4 fruit fly cellular contexts compared by ENCODE assay signal in genomic region chr3L:6964488-6965152, dm6.
A peak's percentile ranks its signal among the peaks of the same experiment; 100 is the strongest.
TF ChIP-seq lines count a peak whose summit lies in the region.

TSS of gene sgl (minus strand) at chr3L:6964758.

TF ChIP-seq in whole organism, adult, 20 proteins besides CTCF, POLR2A, EP300 and RAD21 (continued from another document):
- TF ChIP-seq Clk (GFP tag; optimal IDR thresholded peaks at IDR 0.05; lab: Kevin White, UChicago) (no peak), CG14711 (tag; optimal IDR thresholded peaks at IDR 0.05; lab: Kevin White, UChicago) (no peak)

TF ChIP-seq in whole organism, embryonic, 481 proteins besides CTCF, POLR2A, EP300 and RAD21 (continued from another document and continues in another):
- TF ChIP-seq wor (GFP tag; IDR thresholded peaks at IDR 0.05; lab: Robert Waterston, UW) (no peak), CG1602 (GFP tag; optimal IDR thresholded peaks at IDR 0.05; lab: Kevin White, UChicago) (no peak), Eip74EF (GFP tag; optimal IDR thresholded peaks at IDR 0.05; lab: Kevin White, UChicago) (peak in 1 of 2 experiments; percentile 4), CG6854 (GFP tag; optimal IDR thresholded peaks at IDR 0.05; lab: Kevin White, UChicago) (peak; percentile 13), dm (GFP tag; optimal IDR thresholded peaks at IDR 0.05; lab: Kevin White, UChicago) (peak; percentile 65), psq (GFP tag; optimal IDR thresholded peaks at IDR 0.05; lab: Kevin White, UChicago) (peak; percentile 97), Sry-β (GFP tag; optimal IDR thresholded peaks at IDR 0.05; lab: Kevin White, UChicago) (peak; percentile 50), B-H2 (GFP tag; optimal IDR thresholded peaks at IDR 0.05; lab: Kevin White, UChicago) (peak; percentile 74), Nf-YA (GFP tag; IDR thresholded peaks at IDR 0.05; lab: Robert Waterston, UW) (peak; percentile 91), CG5180 (GFP tag; optimal IDR thresholded peaks at IDR 0.05; lab: Kevin White, UChicago) (peak; percentile 100), CG13894 (tag; optimal IDR thresholded peaks at IDR 0.05; lab: Kevin White, UChicago) (peak; percentile 73), al (GFP tag; IDR thresholded peaks at IDR 0.05; lab: Robert Waterston, UW) (no peak), cg (GFP tag; optimal IDR thresholded peaks at IDR 0.05; lab: Kevin White, UChicago) (peak; percentile 83), CG9876 (GFP tag; optimal IDR thresholded peaks at IDR 0.05; lab: Kevin White, UChicago) (peak; percentile 16), CG11504 (tag; optimal IDR thresholded peaks at IDR 0.05; lab: Kevin White, UChicago) (peak; percentile 44), Sry-δ (GFP tag; optimal IDR thresholded peaks at IDR 0.05; lab: Kevin White, UChicago) (peak; percentile 13), ato (GFP tag; IDR thresholded peaks at IDR 0.05; lab: Robert Waterston, UW; ENCODE audit: partially characterized antibody) (peak; percentile 67), Awh (GFP tag; IDR thresholded peaks at IDR 0.05; lab: Robert Waterston, UW) (0 out of 2 replicates have a peak, but pooled peaks have one; percentile 25), pros (GFP tag; optimal IDR thresholded peaks at IDR 0.05; lab: Kevin White, UChicago) (peak; percentile 15), Mes4 (GFP tag; optimal IDR thresholded peaks at IDR 0.05; lab: Kevin White, UChicago) (no peak), hkb (optimal IDR thresholded peaks at IDR 0.05; lab: Kevin White, UChicago) (peak; percentile 28), hkb (GFP tag; IDR thresholded peaks at IDR 0.05; lab: Robert Waterston, UW) (peak; percentile 23; the same call in 1 of the 2 replicates), nerfin-1 (tag; optimal IDR thresholded peaks at IDR 0.05; lab: Kevin White, UChicago) (peak; percentile 78), pho (GFP tag; optimal IDR thresholded peaks at IDR 0.05; lab: Kevin White, UChicago) (peak; percentile 27), BEAF-32 (GFP tag; optimal IDR thresholded peaks at IDR 0.05; lab: Kevin White, UChicago) (peak; percentile 38), jing (GFP tag; optimal IDR thresholded peaks at IDR 0.05; lab: Kevin White, UChicago) (peak; percentile 72), pum (GFP tag; optimal IDR thresholded peaks at IDR 0.05; lab: Kevin White, UChicago) (no peak), Blimp-1 (GFP tag; optimal IDR thresholded peaks at IDR 0.05; lab: Kevin White, UChicago) (no peak), lab (GFP tag; optimal IDR thresholded peaks at IDR 0.05; lab: Kevin White, UChicago) (no peak), Nf-YB (GFP tag; optimal IDR thresholded peaks at IDR 0.05; lab: Kevin White, UChicago) (peak; percentile 99), CG3163 (GFP tag; optimal IDR thresholded peaks at IDR 0.05; lab: Kevin White, UChicago) (peak; percentile 66), tna (GFP tag; IDR thresholded peaks at IDR 0.05; lab: Robert Waterston, UW; ENCODE audit: partially characterized antibody) (no peak; the same call in 1 of the 2 replicates), nmo (GFP tag; optimal IDR thresholded peaks at IDR 0.05; lab: Kevin White, UChicago) (peak; percentile 23), Doc3 (GFP tag; IDR thresholded peaks at IDR 0.05; lab: Robert Waterston, UW; ENCODE audit: partially characterized antibody) (peak; percentile 43; the same call in 1 of the 3 replicates), CG2678 (tag; optimal IDR thresholded peaks at IDR 0.05; lab: Kevin White, UChicago) (peak; percentile 51), Dll (GFP tag; IDR thresholded peaks at IDR 0.05; lab: Robert Waterston, UW; ENCODE audit: partially characterized antibody) (peak; percentile 60; the same call in 2 of the 4 replicates), bigmax (GFP tag; optimal IDR thresholded peaks at IDR 0.05; lab: Kevin White, UChicago) (peak; percentile 20), CG16813 (GFP tag; IDR thresholded peaks at IDR 0.05; lab: Robert Waterston, UW; ENCODE audit: partially characterized antibody) (0 out of 3 replicates have a peak, but pooled peaks have one; percentile 25), wek (GFP tag; optimal IDR thresholded peaks at IDR 0.05; lab: Kevin White, UChicago) (peak; percentile 29), CG8765 (GFP tag; IDR thresholded peaks at IDR 0.05; lab: Robert Waterston, UW) (0 out of 2 replicates have a peak, but pooled peaks have one; percentile 5)

TF ChIP-seq in whole organism, prepupa, 60 proteins besides CTCF, POLR2A, EP300 and RAD21 (continued from another document):
- TF ChIP-seq Hr38 (GFP tag; optimal IDR thresholded peaks at IDR 0.05; lab: Kevin White, UChicago) (no peak), eg (GFP tag; IDR thresholded peaks at IDR 0.05; lab: Robert Waterston, UW) (peak; percentile 75), CG7368 (GFP tag; optimal IDR thresholded peaks at IDR 0.05; lab: Kevin White, UChicago) (no peak), dsx (GFP tag; optimal IDR thresholded peaks at IDR 0.05; lab: Kevin White, UChicago; ENCODE audit: poor library complexity, severe bottlenecking) (peak; percentile 43), Blimp-1 (GFP tag; optimal IDR thresholded peaks at IDR 0.05; lab: Kevin White, UChicago) (no peak), CG3919 (GFP tag; optimal IDR thresholded peaks at IDR 0.05; lab: Kevin White, UChicago) (peak; percentile 59), Sox15 (GFP tag; optimal IDR thresholded peaks at IDR 0.05; lab: Kevin White, UChicago) (no peak), svp (GFP tag; lab: Kevin White, UChicago) (peak; percentile 74), CG4318 (GFP tag; optimal IDR thresholded peaks at IDR 0.05; lab: Kevin White, UChicago) (no peak), CG16779 (tag; optimal IDR thresholded peaks at IDR 0.05; lab: Kevin White, UChicago) (peak; percentile 72), net (GFP tag; optimal IDR thresholded peaks at IDR 0.05; lab: Kevin White, UChicago) (peak; percentile 4), fd85E (GFP tag; optimal IDR thresholded peaks at IDR 0.05; lab: Kevin White, UChicago) (no peak), CG6854 (GFP tag; optimal IDR thresholded peaks at IDR 0.05; lab: Kevin White, UChicago) (peak; percentile 48), Lpt (GFP tag; optimal IDR thresholded peaks at IDR 0.05; lab: Kevin White, UChicago) (peak; percentile 62), CG32006 (GFP tag; optimal IDR thresholded peaks at IDR 0.05; lab: Kevin White, UChicago) (no peak), salr (GFP tag; optimal IDR thresholded peaks at IDR 0.05; lab: Kevin White, UChicago) (peak in 1 of 2 experiments; percentile 36), Met (GFP tag; optimal IDR thresholded peaks at IDR 0.05; lab: Kevin White, UChicago) (peak; percentile 8), vri (GFP tag; optimal IDR thresholded peaks at IDR 0.05; lab: Kevin White, UChicago) (peak; percentile 62), CG6163 (GFP tag; IDR thresholded peaks at IDR 0.05; lab: Robert Waterston, UW) (peak; percentile 87), Hr39 (GFP tag; optimal IDR thresholded peaks at IDR 0.05; lab: Kevin White, UChicago) (no peak), fkh (GFP tag; optimal IDR thresholded peaks at IDR 0.05; lab: Kevin White, UChicago) (no peak), topi (GFP tag; optimal IDR thresholded peaks at IDR 0.05; lab: Kevin White, UChicago) (peak; percentile 52), pdm3 (GFP tag; optimal IDR thresholded peaks at IDR 0.05; lab: Kevin White, UChicago) (peak; percentile 5), OdsH (GFP tag; optimal IDR thresholded peaks at IDR 0.05; lab: Kevin White, UChicago) (no peak), fd59A (GFP tag; optimal IDR thresholded peaks at IDR 0.05; lab: Kevin White, UChicago) (no peak), CG11294 (GFP tag; IDR thresholded peaks at IDR 0.05; lab: Robert Waterston, UW) (no peak), ss (GFP tag; optimal IDR thresholded peaks at IDR 0.05; lab: Kevin White, UChicago) (peak; percentile 71 to 76), Eip78C (GFP tag; lab: Kevin White, UChicago) (peak; percentile 73), CG10631 (GFP tag; optimal IDR thresholded peaks at IDR 0.05; lab: Kevin White, UChicago) (no peak), Eip75B (GFP tag; optimal IDR thresholded peaks at IDR 0.05; lab: Kevin White, UChicago) (peak; percentile 53), CG11902 (GFP tag; optimal IDR thresholded peaks at IDR 0.05; lab: Kevin White, UChicago) (no peak), Sox102F (GFP tag; optimal IDR thresholded peaks at IDR 0.05; lab: Kevin White, UChicago) (no peak), CG9139 (GFP tag; optimal IDR thresholded peaks at IDR 0.05; lab: Kevin White, UChicago) (peak; percentile 54), Smox (GFP tag; optimal IDR thresholded peaks at IDR 0.05; lab: Kevin White, UChicago) (no peak), Sox14 (GFP tag; optimal IDR thresholded peaks at IDR 0.05; lab: Kevin White, UChicago) (peak; percentile 36), CG3032 (tag; optimal IDR thresholded peaks at IDR 0.05; lab: Kevin White, UChicago) (peak; percentile 42), acj6 (GFP tag; optimal IDR thresholded peaks at IDR 0.05; lab: Kevin White, UChicago) (no peak), CG10669 (GFP tag; optimal IDR thresholded peaks at IDR 0.05; lab: Kevin White, UChicago) (peak; percentile 27), Eip93F (GFP tag; optimal IDR thresholded peaks at IDR 0.05; lab: Kevin White, UChicago) (no peak), CG8119 (GFP tag; IDR thresholded peaks at IDR 0.05; lab: Robert Waterston, UW) (peak; percentile 48; the same call in 2 of the 3 replicates), CG1621 (tag; optimal IDR thresholded peaks at IDR 0.05; lab: Kevin White, UChicago) (peak; percentile 72)

TF ChIP-seq in whole organism, wandering third instar larva, 38 proteins besides CTCF, POLR2A, EP300 and RAD21 (continued from another document):
- TF ChIP-seq CrebA (GFP tag; optimal IDR thresholded peaks at IDR 0.05; lab: Kevin White, UChicago; ENCODE audit: borderline replicate concordance) = no peak
- TF ChIP-seq Jra (GFP tag; optimal IDR thresholded peaks at IDR 0.05; lab: Kevin White, UChicago) = peak; percentile 54
- TF ChIP-seq rgr (GFP tag; optimal IDR thresholded peaks at IDR 0.05; lab: Kevin White, UChicago) = peak; percentile 40
- TF ChIP-seq Sp1 (GFP tag; optimal IDR thresholded peaks at IDR 0.05; lab: Kevin White, UChicago) = peak; percentile 63
- TF ChIP-seq CG32264 (GFP tag; optimal IDR thresholded peaks at IDR 0.05; lab: Kevin White, UChicago) = no peak
- peak; percentile 26 for TF ChIP-seq Dif (GFP tag; optimal IDR thresholded peaks at IDR 0.05; lab: Kevin White, UChicago; ENCODE audit: partially characterized antibody)
- peak; percentile 76 for TF ChIP-seq h (GFP tag; optimal IDR thresholded peaks at IDR 0.05; lab: Kevin White, UChicago)
